Worm (Caenorhabditis elegans): ENCODE results near the gene C25F9.2.

ce11 chrV:19467574-19467973, 46.3 kb downstream of the C25F9.2 start, which contains the start of gene Y43F8B.23:
- TF ChIP-seq bed-1 (GFP tag; IDR thresholded peaks at IDR 0.05) (no peak), ama-1 (optimal IDR thresholded peaks at IDR 0.05) (no peak), ama-1 (GFP tag; optimal IDR thresholded peaks at IDR 0.05) (no peak), die-1 (tag; optimal IDR thresholded peaks at IDR 0.05) (no peak), egl-44 (GFP tag; IDR thresholded peaks at IDR 0.05) (no peak), lsy-27 (tag; optimal IDR thresholded peaks at IDR 0.05; ENCODE audit: borderline replicate concordance, insufficient read depth) (no peak), pha-4 (tag; optimal IDR thresholded peaks at IDR 0.05) (no peak), aptf-3 (GFP tag; IDR thresholded peaks at IDR 0.05) (no peak), aptf-2 (GFP tag; conservative IDR thresholded peaks at IDR 0.05) (no peak)
